Fruit fly (Drosophila melanogaster) Kc167 (cell line): ENCODE results near the gene CG6999.

ENCODE experiments used
- Sin3A ChIP-seq: fragments of >200 bp; optimal IDR thresholded peaks from 2 replicates; lab custom pipeline; 2018; ENCODE audit warnings: missing external identifiers
- psq ChIP-seq: fragments of >200 bp; optimal IDR thresholded peaks from 2 replicates; lab custom pipeline; 2017; ENCODE audit warnings: missing external identifiers

DNA sequence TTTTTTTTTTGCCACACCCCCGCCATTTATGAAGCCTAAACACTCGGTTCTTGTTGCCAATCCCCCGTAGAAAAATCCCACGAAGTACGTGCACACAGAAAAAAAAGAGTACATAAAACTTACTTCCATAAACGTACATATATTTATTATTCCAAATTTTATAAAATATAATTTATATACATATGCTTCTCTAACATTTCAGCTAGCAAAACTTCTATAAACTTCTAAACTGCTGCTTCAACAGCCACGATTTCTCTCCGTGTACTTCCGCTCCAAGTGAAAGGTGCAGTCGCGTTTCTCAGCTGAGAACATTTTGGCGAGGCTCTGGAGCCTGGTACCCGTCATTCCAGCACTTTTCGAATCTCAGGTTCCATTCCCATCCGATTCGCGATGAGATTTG lies 25.5 kb upstream of the CG6999 start:
- TF ChIP-seq Sin3A (lab: Kevin White, UChicago) (no peak), psq (no peak)
